Fruit fly (Drosophila melanogaster) whole organism, prepupa: ENCODE results near the gene KFase.
A peak's percentile ranks its signal among the peaks of the same experiment; 100 is the strongest.

Experiments used
- CG32006 ChIP-seq: fragments of 200-800 bp; sonication (Bioruptor generic); optimal IDR thresholded peaks from 3 replicates; lab custom pipeline; 2017; ENCODE audit warnings: missing biosample characterization, mild to moderate bottlenecking, missing genetic modification characterization
- CG6792 ChIP-seq: fragments of 200-800 bp; sonication (Bioruptor generic); optimal IDR thresholded peaks from 3 replicates; lab custom pipeline; 2016; ENCODE audit warnings: missing biosample characterization, missing genetic modification characterization
- CG7368 ChIP-seq: fragments of 200-800 bp; sonication (Bioruptor generic); optimal IDR thresholded peaks from 3 replicates; lab custom pipeline; 2016; ENCODE audit warnings: missing biosample characterization, missing genetic modification characterization
- Sox102F ChIP-seq: fragments of 200-800 bp; sonication (Bioruptor generic); optimal IDR thresholded peaks from 2 replicates; lab custom pipeline; 2016; ENCODE audit warnings: missing biosample characterization, mild to moderate bottlenecking, missing genetic modification characterization
- Sox14 ChIP-seq: fragments of 200-800 bp; sonication (Bioruptor generic); optimal IDR thresholded peaks from 3 replicates; lab custom pipeline; 2016; ENCODE audit warnings: missing biosample characterization, missing genetic modification characterization
- fd59A ChIP-seq: fragments of 200-800 bp; sonication (Bioruptor generic); optimal IDR thresholded peaks from 2 replicates; lab custom pipeline; 2017; ENCODE audit warnings: missing biosample characterization, mild to moderate bottlenecking, missing genetic modification characterization, missing genetic modification reagents
- fd85E ChIP-seq: fragments of 200-800 bp; sonication (Bioruptor generic); optimal IDR thresholded peaks from 3 replicates; lab custom pipeline; 2016; ENCODE audit warnings: missing biosample characterization, missing genetic modification characterization
- pdm3 ChIP-seq: fragments of 200-800 bp; sonication (Bioruptor generic); optimal IDR thresholded peaks from 3 replicates; lab custom pipeline; 2016; ENCODE audit warnings: missing biosample characterization, missing genetic modification characterization
- svp ChIP-seq: fragments of 200-800 bp; sonication (Bioruptor generic); peaks from one replicate; lab custom pipeline; 2016; ENCODE audit warnings: missing biosample characterization, missing genetic modification characterization

The KFase gene

dm6 chr2L:6447581-6448333 lies 40.8 kb downstream of the KFase start (continued):
- TF ChIP-seq Sox102F (GFP tag; lab: Kevin White, UChicago) (no peak), CG32006 (no peak), CG7368 (GFP tag; lab: Kevin White, UChicago) (no peak), svp (peak; percentile 96), pdm3 (no peak), CG6792 (GFP tag; lab: Kevin White, UChicago) (no peak), fd85E (GFP tag; lab: Kevin White, UChicago) (no peak), Sox14 (GFP tag; lab: Kevin White, UChicago) (no peak), fd59A (GFP tag; lab: Kevin White, UChicago) (no peak)
- TF ChIP-seq, all 60 proteins: peak for 15
